Worm (Caenorhabditis elegans) whole organism, early embryonic: ENCODE data around the gene C05C12.6.

Experiments
- B0310.2 ChIP-seq: sonication (generic microtip); optimal IDR thresholded peaks from 2 replicates; lab custom pipeline; 2016; ENCODE audit warnings: mild to moderate bottlenecking, missing genetic modification characterization, missing compliant biosample characterization
- aly-1 ChIP-seq: sonication (generic microtip); optimal IDR thresholded peaks from 2 replicates; lab custom pipeline; 2016; ENCODE audit warnings: missing genetic modification characterization, missing compliant biosample characterization
- ama-1 ChIP-seq: fragments of 150-350 bp; optimal IDR thresholded peaks from 2 replicates; lab custom pipeline; 2014
- flt-1 ChIP-seq: fragments of 200-800 bp; sonication (Bioruptor generic); IDR thresholded peaks from 2 replicates; pipeline ENCODE4 v1.3.6; 2022; ENCODE audit warnings: missing genetic modification characterization, missing compliant biosample characterization
- hmbx-1 ChIP-seq: sonication (generic microtip); optimal IDR thresholded peaks from 2 replicates; lab custom pipeline; 2016; ENCODE audit warnings: mild to moderate bottlenecking, missing genetic modification characterization, missing compliant biosample characterization
- hnd-1 ChIP-seq: sonication (generic microtip); optimal IDR thresholded peaks from 2 replicates; lab custom pipeline; 2016; ENCODE audit warnings: missing genetic modification characterization, missing compliant biosample characterization
- pes-1 ChIP-seq: fragments of 200-800 bp; sonication (Bioruptor generic); IDR thresholded peaks from 2 replicates; pipeline ENCODE4 v1.3.6; 2022; ENCODE audit warnings: missing genetic modification reagents, missing genetic modification characterization, missing compliant biosample characterization
- scrt-1 ChIP-seq: fragments of 200-800 bp; sonication (Bioruptor generic); IDR thresholded peaks from 2 replicates; pipeline ENCODE4 v1.3.6; 2022; ENCODE audit warnings: missing genetic modification characterization, missing compliant biosample characterization
- sea-1 ChIP-seq: fragments of 200-800 bp; sonication (Bioruptor generic); conservative IDR thresholded peaks from 2 replicates; pipeline ENCODE4 v1.3.6; 2022; ENCODE audit warnings: missing genetic modification characterization, missing compliant biosample characterization
- tbx-37 ChIP-seq: fragments of 200-800 bp; sonication (Bioruptor generic); conservative IDR thresholded peaks from 2 replicates; pipeline ENCODE4 v1.3.6; 2022; ENCODE audit warnings: missing genetic modification reagents, missing genetic modification characterization, missing compliant biosample characterization
- tra-4 ChIP-seq: sonication (generic microtip); optimal IDR thresholded peaks from 2 replicates; lab custom pipeline; 2017; ENCODE audit warnings: missing genetic modification characterization, missing compliant biosample characterization

- TF ChIP-seq hmbx-1 (no peak), ama-1 (lab: Kevin White, UChicago) (no peak), hnd-1 (tag; lab: Kevin White, UChicago) (no peak), tbx-37 (GFP tag; lab: Robert Waterston, UW) (no peak), sea-1 (no peak), tra-4 (tag; lab: Kevin White, UChicago) (no peak), B0310.2 (no peak), flt-1 (GFP tag; lab: Robert Waterston, UW) (no peak), scrt-1 (GFP tag; lab: Robert Waterston, UW) (no peak), pes-1 (GFP tag; lab: Robert Waterston, UW) (no peak), aly-1 (tag; lab: Kevin White, UChicago) (no peak)
Measured at ce11 chrIV:11271262-11271661, 30.0 kb upstream of the C05C12.6 start, which contains the start of gene nhr-7.
